Worm (Caenorhabditis elegans): ENCODE results near the gene C06B8.2.

DNA sequence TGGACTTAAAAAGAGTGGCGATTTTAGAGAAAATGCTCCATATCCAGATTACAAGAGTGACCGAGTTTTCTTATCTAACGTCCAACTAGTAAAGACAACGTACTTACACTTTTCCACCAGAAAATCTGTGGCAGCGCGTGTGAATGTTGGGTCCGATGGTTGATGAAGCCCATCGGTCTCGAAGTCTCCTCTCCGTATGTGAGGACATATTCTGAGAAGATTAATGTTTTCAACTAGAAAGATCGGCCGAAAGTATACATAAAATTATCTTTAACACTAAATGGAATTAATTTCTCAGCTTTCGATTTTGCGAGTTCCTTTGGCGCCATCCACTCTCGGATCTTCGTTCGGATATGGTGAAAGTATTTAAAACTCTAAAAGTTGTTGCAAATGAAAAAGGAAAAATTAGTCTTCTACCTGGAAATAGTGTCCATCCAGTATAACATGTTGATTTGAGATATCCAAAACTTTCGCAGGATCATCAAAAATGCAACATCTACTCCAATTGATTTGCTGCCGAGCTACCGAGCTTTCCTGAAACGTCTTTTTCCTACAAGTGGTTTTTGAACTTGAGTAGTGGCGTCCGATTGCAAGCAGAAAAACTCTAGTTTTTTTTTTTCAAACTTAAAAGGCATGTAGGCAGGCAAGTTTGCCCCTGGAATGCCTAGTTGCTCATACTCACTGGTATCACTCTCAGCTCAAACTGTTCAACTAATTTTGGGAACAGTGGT, 47.1 kb downstream of the C06B8.2 start:
- TF ChIP-seq elt-4 (tag; optimal IDR thresholded peaks at IDR 0.05) (no peak), K09A11.1 (tag; optimal IDR thresholded peaks at IDR 0.05; ENCODE audit: insufficient read depth) (no peak), pros-1 (tag; optimal IDR thresholded peaks at IDR 0.05) (no peak), hlh-8 (tag; optimal IDR thresholded peaks at IDR 0.05) (no peak)

Measured in whole organism, late embryonic.